Fruit fly (Drosophila melanogaster): ENCODE results near the gene CG45428.

dm6 chr3L:22836768-22837167 lies at the start of gene CG45428, which contains the start of gene CG11226:
- TF ChIP-seq svp (GFP tag): peak; percentile 40
- no peak for TF ChIP-seq CG6792 (GFP tag; optimal IDR thresholded peaks at IDR 0.05)
- TF ChIP-seq topi (GFP tag; optimal IDR thresholded peaks at IDR 0.05): no peak
- no peak for TF ChIP-seq CG34406 (GFP tag; optimal IDR thresholded peaks at IDR 0.05)
- TF ChIP-seq CG6163 (GFP tag; IDR thresholded peaks at IDR 0.05): no peak
- TF ChIP-seq fd59A (GFP tag; optimal IDR thresholded peaks at IDR 0.05): no peak
- TF ChIP-seq OdsH (GFP tag; optimal IDR thresholded peaks at IDR 0.05): no peak
- no peak for TF ChIP-seq CG31627 (GFP tag; optimal IDR thresholded peaks at IDR 0.05)
- no peak for TF ChIP-seq Smox (GFP tag; optimal IDR thresholded peaks at IDR 0.05)
- no peak for TF ChIP-seq CG8632 (GFP tag; optimal IDR thresholded peaks at IDR 0.05)
- TF ChIP-seq Hr39 (GFP tag; optimal IDR thresholded peaks at IDR 0.05): no peak
- no peak for TF ChIP-seq lz (GFP tag; optimal IDR thresholded peaks at IDR 0.05)
- TF ChIP-seq acj6 (GFP tag; optimal IDR thresholded peaks at IDR 0.05): no peak
- no peak for TF ChIP-seq CG11294 (GFP tag; IDR thresholded peaks at IDR 0.05)
